Worm (Caenorhabditis elegans) whole organism, early embryonic: ENCODE results near the gene tmem-135.

Experiments used
- B0310.2 ChIP-seq: sonication (generic microtip); optimal IDR thresholded peaks from 2 replicates; lab custom pipeline; 2016; ENCODE audit warnings: mild to moderate bottlenecking, missing genetic modification characterization, missing compliant biosample characterization
- F13C5.2 ChIP-seq: sonication (generic microtip); optimal IDR thresholded peaks from 2 replicates; lab custom pipeline; 2017; ENCODE audit warnings: mild to moderate bottlenecking, missing genetic modification characterization, inconsistent platforms, missing compliant biosample characterization
- ceh-13 ChIP-seq: fragments of 200-800 bp; sonication (Bioruptor generic); optimal IDR thresholded peaks from 2 replicates; lab custom pipeline; 2018; ENCODE audit warnings: mild to moderate bottlenecking, missing genetic modification characterization, missing compliant biosample characterization
- ets-7 ChIP-seq: sonication (generic microtip); optimal IDR thresholded peaks from 2 replicates; lab custom pipeline; 2016; ENCODE audit warnings: missing genotype, missing genetic modification characterization, missing compliant biosample characterization
- flt-1 ChIP-seq: fragments of 200-800 bp; sonication (Bioruptor generic); IDR thresholded peaks from 2 replicates; pipeline ENCODE4 v1.3.6; 2022; ENCODE audit warnings: missing genetic modification characterization, missing compliant biosample characterization
- hmbx-1 ChIP-seq: sonication (generic microtip); optimal IDR thresholded peaks from 2 replicates; lab custom pipeline; 2016; ENCODE audit warnings: mild to moderate bottlenecking, missing genetic modification characterization, missing compliant biosample characterization
- hnd-1 ChIP-seq: sonication (generic microtip); optimal IDR thresholded peaks from 2 replicates; lab custom pipeline; 2016; ENCODE audit warnings: missing genetic modification characterization, missing compliant biosample characterization
- pes-1 ChIP-seq: fragments of 200-800 bp; sonication (Bioruptor generic); IDR thresholded peaks from 2 replicates; pipeline ENCODE4 v1.3.6; 2022; ENCODE audit warnings: missing genetic modification reagents, missing genetic modification characterization, missing compliant biosample characterization
- sea-1 ChIP-seq: fragments of 200-800 bp; sonication (Bioruptor generic); conservative IDR thresholded peaks from 2 replicates; pipeline ENCODE4 v1.3.6; 2022; ENCODE audit warnings: missing genetic modification characterization, missing compliant biosample characterization
- tbx-37 ChIP-seq: fragments of 200-800 bp; sonication (Bioruptor generic); conservative IDR thresholded peaks from 2 replicates; pipeline ENCODE4 v1.3.6; 2022; ENCODE audit warnings: missing genetic modification reagents, missing genetic modification characterization, missing compliant biosample characterization
- tra-4 ChIP-seq: sonication (generic microtip); optimal IDR thresholded peaks from 2 replicates; lab custom pipeline; 2017; ENCODE audit warnings: missing genetic modification characterization, missing compliant biosample characterization

DNA sequence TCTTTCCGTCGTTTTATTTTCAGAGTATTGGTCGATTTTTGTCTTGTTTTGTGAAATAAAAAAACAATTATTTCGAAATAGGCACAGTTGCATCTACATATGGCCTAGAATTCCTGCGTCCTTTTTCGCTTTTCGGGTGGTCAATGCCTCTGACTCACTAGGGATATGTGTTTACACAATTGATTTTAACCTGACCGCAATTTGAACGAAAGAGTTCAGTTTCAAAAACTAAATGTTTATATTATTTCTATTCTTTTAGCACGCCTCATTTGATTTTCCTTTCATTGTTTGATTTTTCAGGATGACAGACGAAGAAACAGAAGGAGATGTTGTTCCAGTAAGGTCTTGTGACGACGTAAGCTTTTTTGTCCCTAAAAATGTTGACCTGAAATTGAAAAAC lies 5.7 kb upstream of the tmem-135 start, which contains the start of gene mfsd-12:
- no peak for TF ChIP-seq F13C5.2 (tag; lab: Kevin White, UChicago)
- no peak for TF ChIP-seq hmbx-1 (tag; lab: Kevin White, UChicago)
- no peak for TF ChIP-seq sea-1
- TF ChIP-seq ceh-13 (GFP tag; lab: Kevin White, UChicago) = no peak
- TF ChIP-seq tra-4 (tag; lab: Kevin White, UChicago) = no peak
- TF ChIP-seq hnd-1 = no peak
- no peak for TF ChIP-seq B0310.2 (tag; lab: Kevin White, UChicago)
- no peak for TF ChIP-seq flt-1
- no peak for TF ChIP-seq pes-1 (GFP tag; lab: Robert Waterston, UW)
- TF ChIP-seq ets-7 (tag; lab: Kevin White, UChicago) = no peak
- no peak for TF ChIP-seq tbx-37 (GFP tag; lab: Robert Waterston, UW)
